Worm (Caenorhabditis elegans): ENCODE measurements around the gene sra-38.

ce11 chrX:13917121-13917755, 17.3 kb upstream of the sra-38 start, which contains the start of gene ekl-5:
- no peak for TF ChIP-seq him-1 (tag; optimal IDR thresholded peaks at IDR 0.05)
- TF ChIP-seq dao-5 (tag; optimal IDR thresholded peaks at IDR 0.05): no peak
- peak; percentile 49 for TF ChIP-seq W03F9.2 (tag; optimal IDR thresholded peaks at IDR 0.05)

All from whole organism, L4/young adult.